Fruit fly (Drosophila melanogaster) whole organism, embryonic: Measurements from ENCODE around the gene CG43367.

Source experiments
- Atf6 ChIP-seq: fragments of 200-800 bp; sonication (Bioruptor generic); IDR thresholded peaks from 2 replicates; pipeline ENCODE4 v1.3.6; 2022; ENCODE audit warnings: missing biosample characterization, missing genetic modification characterization
- B-H1 ChIP-seq: fragments of 200-800 bp; sonication (Bioruptor generic); IDR thresholded peaks from 3 replicates; pipeline ENCODE4 v1.3.6; 2022; ENCODE audit warnings: missing biosample characterization, missing genetic modification characterization
- CG10209 ChIP-seq: fragments of 200-800 bp; sonication (Bioruptor generic); optimal IDR thresholded peaks from 3 replicates; lab custom pipeline; 2017; ENCODE audit warnings: missing biosample characterization, mild to moderate bottlenecking, missing genetic modification characterization, missing genetic modification reagents
- CG15269 ChIP-seq: fragments of 200-800 bp; sonication (Bioruptor generic); optimal IDR thresholded peaks from 2 replicates; lab custom pipeline; 2018; ENCODE audit warnings: missing biosample characterization, mild to moderate bottlenecking, missing genetic modification characterization, moderate library complexity
- CG16779 ChIP-seq: fragments of 200-800 bp; sonication (Bioruptor generic); IDR thresholded peaks from 2 replicates; pipeline ENCODE4 v1.3.6; 2022; ENCODE audit warnings: missing biosample characterization, missing genetic modification characterization
- CG18599 ChIP-seq: fragments of 200-800 bp; sonication (Bioruptor generic); optimal IDR thresholded peaks from 3 replicates; lab custom pipeline; 2017; ENCODE audit warnings: missing biosample characterization, missing genetic modification characterization, mild to moderate bottlenecking, moderate library complexity, missing genetic modification reagents
- CG30020 ChIP-seq: fragments of 200-800 bp; optimal IDR thresholded peaks from 2 replicates; lab custom pipeline; 2019; ENCODE audit warnings: missing biosample characterization, mild to moderate bottlenecking, missing genetic modification characterization, moderate library complexity
- CG3847 ChIP-seq: fragments of 200-800 bp; sonication (Bioruptor generic); IDR thresholded peaks from 2 replicates; pipeline ENCODE4 v1.3.6; 2022; ENCODE audit warnings: missing biosample characterization, missing genetic modification characterization
- CG43689 ChIP-seq: fragments of 200-800 bp; sonication (Bioruptor generic); IDR thresholded peaks from 2 replicates; pipeline ENCODE4 v1.3.6; 2022; ENCODE audit warnings: missing biosample characterization, missing genetic modification characterization
- CG5245 ChIP-seq: fragments of 200-800 bp; sonication (Bioruptor generic); optimal IDR thresholded peaks from 3 replicates; lab custom pipeline; 2016; ENCODE audit warnings: missing biosample characterization, missing genetic modification characterization
- CG8924 ChIP-seq: fragments of 200-800 bp; optimal IDR thresholded peaks from 3 replicates; lab custom pipeline; 2019; ENCODE audit warnings: missing biosample characterization, mild to moderate bottlenecking, missing genetic modification characterization, moderate library complexity
- D19B ChIP-seq: fragments of 200-800 bp; sonication (Bioruptor generic); optimal IDR thresholded peaks from 2 replicates; lab custom pipeline; 2017; ENCODE audit warnings: missing biosample characterization, mild to moderate bottlenecking, missing genetic modification characterization
- Dbx ChIP-seq: fragments of 200-800 bp; sonication (Bioruptor generic); IDR thresholded peaks from 3 replicates; pipeline ENCODE4 v1.3.6; 2022; ENCODE audit warnings: missing biosample characterization, missing genetic modification characterization
- Deaf1 ChIP-seq: fragments of 200-800 bp; optimal IDR thresholded peaks from 3 replicates; lab custom pipeline; 2019; ENCODE audit warnings: missing biosample characterization, mild to moderate bottlenecking, missing genetic modification characterization, moderate library complexity
- Dfd ChIP-seq, 2 experiments: fragments of >200 bp; optimal IDR thresholded peaks; 2 replicates each; lab custom pipeline; 2017; ENCODE audit warnings: missing biosample characterization in 2 of 2, missing genetic modification characterization in 2 of 2
- Dll ChIP-seq: fragments of 200-800 bp; sonication (Bioruptor generic); IDR thresholded peaks from 4 replicates; pipeline ENCODE4 v1.3.6; 2022; ENCODE audit warnings: missing biosample characterization, missing genetic modification characterization; ENCODE audit not compliant: partially characterized antibody
- Dp ChIP-seq: fragments of 200-800 bp; sonication (Bioruptor generic); optimal IDR thresholded peaks from 2 replicates; lab custom pipeline; 2018; ENCODE audit warnings: missing biosample characterization, mild to moderate bottlenecking, missing genetic modification characterization, moderate library complexity
- Eip74EF ChIP-seq, 2 experiments: fragments of 200-800 bp in 1 of 2; fragments of >200 bp in 1 of 2; sonication (Bioruptor generic) in 1 of 2; optimal IDR thresholded peaks; 2 replicates each; lab custom pipeline; 2017 to 2019; ENCODE audit warnings: missing biosample characterization in 2 of 2, missing genetic modification characterization in 2 of 2, mild to moderate bottlenecking in 1 of 2, moderate library complexity in 1 of 2
- HLH4C ChIP-seq: fragments of 200-800 bp; sonication (Bioruptor generic); IDR thresholded peaks from 3 replicates; pipeline ENCODE4 v1.3.6; 2022; ENCODE audit warnings: missing biosample characterization, missing genetic modification characterization; ENCODE audit not compliant: partially characterized antibody
- MESR4 ChIP-seq: fragments of 200-800 bp; sonication (Bioruptor generic); optimal IDR thresholded peaks from 2 replicates; lab custom pipeline; 2018; ENCODE audit warnings: missing biosample characterization, mild to moderate bottlenecking, missing genetic modification characterization, moderate library complexity
- NfI ChIP-seq: fragments of 200-800 bp; sonication (Bioruptor generic); optimal IDR thresholded peaks from 3 replicates; lab custom pipeline; 2018; ENCODE audit warnings: missing biosample characterization, mild to moderate bottlenecking, missing genetic modification characterization, moderate library complexity
- Ptx1 ChIP-seq: fragments of 200-800 bp; sonication (Bioruptor generic); IDR thresholded peaks from 2 replicates; pipeline ENCODE4 v1.3.6; 2022; ENCODE audit warnings: missing biosample characterization, missing genetic modification characterization
- Scr ChIP-seq: fragments of 200-800 bp; sonication (Bioruptor generic); IDR thresholded peaks from 2 replicates; pipeline ENCODE4 v1.3.6; 2022; ENCODE audit warnings: missing biosample characterization, missing genetic modification characterization; ENCODE audit not compliant: partially characterized antibody
- Sox100B ChIP-seq: fragments of 200-800 bp; sonication (Bioruptor generic); optimal IDR thresholded peaks from 3 replicates; lab custom pipeline; 2018; ENCODE audit warnings: missing biosample characterization, mild to moderate bottlenecking, missing genetic modification characterization
- Ssrp ChIP-seq: fragments of 200-800 bp; sonication (Bioruptor generic); optimal IDR thresholded peaks from 2 replicates; lab custom pipeline; 2018; ENCODE audit warnings: missing biosample characterization, mild to moderate bottlenecking, missing genetic modification characterization, moderate library complexity
- Xrp1 ChIP-seq: fragments of 200-800 bp; sonication (Bioruptor generic); IDR thresholded peaks from 2 replicates; pipeline ENCODE4 v1.3.6; 2022; ENCODE audit warnings: missing biosample characterization, missing genetic modification characterization
- aop ChIP-seq: fragments of 200-800 bp; sonication (Bioruptor generic); IDR thresholded peaks from 2 replicates; pipeline ENCODE4 v1.3.6; 2022; ENCODE audit warnings: missing biosample characterization, missing genetic modification characterization
- ato ChIP-seq: fragments of 200-800 bp; sonication (Bioruptor generic); IDR thresholded peaks from 2 replicates; pipeline ENCODE4 v1.3.6; 2022; ENCODE audit warnings: missing biosample characterization, missing genetic modification characterization; ENCODE audit not compliant: partially characterized antibody
- bab2 ChIP-seq: fragments of 200-800 bp; sonication (Bioruptor generic); optimal IDR thresholded peaks from 2 replicates; lab custom pipeline; 2016; ENCODE audit warnings: missing biosample characterization, missing genetic modification characterization
- bcd ChIP-seq: fragments of 200-800 bp; sonication (Bioruptor generic); optimal IDR thresholded peaks from 2 replicates; lab custom pipeline; 2017; ENCODE audit warnings: missing biosample characterization, mild to moderate bottlenecking, missing genetic modification characterization
- bowl ChIP-seq: fragments of 200-800 bp; sonication (Bioruptor generic); IDR thresholded peaks from 2 replicates; pipeline ENCODE4 v1.3.6; 2022; ENCODE audit warnings: missing biosample characterization, missing genetic modification characterization
- danr ChIP-seq: fragments of 200-800 bp; sonication (Bioruptor generic); IDR thresholded peaks from 2 replicates; pipeline ENCODE4 v1.3.6; 2022; ENCODE audit warnings: missing biosample characterization, missing genetic modification characterization
- dm ChIP-seq: fragments of 200-800 bp; sonication (Bioruptor generic); optimal IDR thresholded peaks from 3 replicates; lab custom pipeline; 2016; ENCODE audit warnings: missing biosample characterization, missing genetic modification characterization
- fd96Cb ChIP-seq: fragments of 200-800 bp; sonication (Bioruptor generic); optimal IDR thresholded peaks from 2 replicates; lab custom pipeline; 2018; ENCODE audit warnings: missing biosample characterization, mild to moderate bottlenecking, missing genetic modification characterization, moderate library complexity
- gce ChIP-seq: fragments of 200-800 bp; sonication (Bioruptor generic); IDR thresholded peaks from 3 replicates; pipeline ENCODE4 v1.3.6; 2022; ENCODE audit warnings: missing biosample characterization, missing genetic modification characterization
- gcm ChIP-seq: fragments of 200-800 bp; sonication (Bioruptor generic); optimal IDR thresholded peaks from 2 replicates; lab custom pipeline; 2019; ENCODE audit warnings: missing biosample characterization, mild to moderate bottlenecking, missing genetic modification characterization, moderate library complexity
- gsb-n ChIP-seq: fragments of 200-800 bp; sonication (Bioruptor generic); optimal IDR thresholded peaks from 3 replicates; lab custom pipeline; 2018; ENCODE audit warnings: missing biosample characterization, mild to moderate bottlenecking, missing genetic modification characterization
- nom ChIP-seq: fragments of 200-800 bp; sonication (Bioruptor generic); optimal IDR thresholded peaks from 2 replicates; lab custom pipeline; 2017; ENCODE audit warnings: missing biosample characterization, missing genetic modification characterization, mild to moderate bottlenecking, moderate library complexity, missing genetic modification reagents
- oc ChIP-seq: fragments of 200-800 bp; sonication (Bioruptor generic); optimal IDR thresholded peaks from 2 replicates; lab custom pipeline; 2018; ENCODE audit warnings: missing biosample characterization, mild to moderate bottlenecking, missing genetic modification characterization, moderate library complexity
- org-1 ChIP-seq: fragments of 200-800 bp; sonication (Bioruptor generic); optimal IDR thresholded peaks from 2 replicates; lab custom pipeline; 2017; ENCODE audit warnings: missing biosample characterization, missing genetic modification characterization
- phol ChIP-seq: fragments of 200-800 bp; sonication (Bioruptor generic); optimal IDR thresholded peaks from 3 replicates; lab custom pipeline; 2018; ENCODE audit warnings: missing biosample characterization, mild to moderate bottlenecking, missing genetic modification characterization, moderate library complexity
- sens-2 ChIP-seq: fragments of 200-800 bp; sonication (Bioruptor generic); IDR thresholded peaks from 2 replicates; pipeline ENCODE4 v1.3.6; 2022; ENCODE audit warnings: missing biosample characterization, missing genetic modification characterization
- seq ChIP-seq: fragments of 200-800 bp; sonication (Bioruptor generic); IDR thresholded peaks from 2 replicates; pipeline ENCODE4 v1.3.6; 2022; ENCODE audit warnings: missing biosample characterization, missing genetic modification characterization
- sug ChIP-seq: fragments of 200-800 bp; optimal IDR thresholded peaks from 2 replicates; lab custom pipeline; 2019; ENCODE audit warnings: missing biosample characterization, mild to moderate bottlenecking, missing genetic modification characterization, moderate library complexity
- usp ChIP-seq: fragments of >200 bp; optimal IDR thresholded peaks from 2 replicates; lab custom pipeline; 2017; ENCODE audit warnings: missing biosample characterization, missing genetic modification characterization
- vvl ChIP-seq: fragments of 200-800 bp; sonication (Bioruptor generic); IDR thresholded peaks from 2 replicates; pipeline ENCODE4 v1.3.6; 2022; ENCODE audit warnings: missing biosample characterization, missing genetic modification characterization
- wek ChIP-seq: fragments of 200-800 bp; sonication (Bioruptor generic); optimal IDR thresholded peaks from 3 replicates; lab custom pipeline; 2018; ENCODE audit warnings: missing biosample characterization, mild to moderate bottlenecking, missing genetic modification characterization, moderate library complexity
- zen ChIP-seq: fragments of 200-800 bp; sonication (Bioruptor generic); optimal IDR thresholded peaks from 3 replicates; lab custom pipeline; 2018; ENCODE audit warnings: missing biosample characterization, mild to moderate bottlenecking, missing genetic modification characterization, moderate library complexity
- zf30C ChIP-seq: fragments of 200-800 bp; sonication (Bioruptor generic); optimal IDR thresholded peaks from 3 replicates; lab custom pipeline; 2018; ENCODE audit warnings: missing biosample characterization, mild to moderate bottlenecking, missing genetic modification characterization

The CG43367 gene

dm6 chr3L:4232227-4232626, 38.4 kb downstream of the CG43367 start (continued):
- TF ChIP-seq zen (tag; lab: Kevin White, UChicago) (peak; percentile 9), Dp (no peak), Dfd (GFP tag; optimal IDR thresholded peaks at IDR 0.05; lab: Kevin White, UChicago) (no peak), Atf6 (GFP tag; lab: Robert Waterston, UW) (no peak), vvl (GFP tag; lab: Robert Waterston, UW) (peak; percentile 53; the same call in 1 of the 2 replicates), seq (GFP tag; lab: Robert Waterston, UW) (0 out of 2 replicates have a peak, but pooled peaks have one; percentile 15), Xrp1 (GFP tag; lab: Robert Waterston, UW) (peak; percentile 42; the same call in 1 of the 2 replicates), Scr (no peak), HLH4C (GFP tag; lab: Robert Waterston, UW) (no peak), ato (GFP tag; lab: Robert Waterston, UW) (no peak), Dll (GFP tag; lab: Robert Waterston, UW) (no peak), B-H1 (no peak), Eip74EF (GFP tag; optimal IDR thresholded peaks at IDR 0.05; lab: Kevin White, UChicago) (no peak), Deaf1 (tag; lab: Kevin White, UChicago) (peak; percentile 43), Ssrp (tag; lab: Kevin White, UChicago) (no peak), bab2 (GFP tag; lab: Kevin White, UChicago) (no peak), oc (tag; lab: Kevin White, UChicago) (peak; percentile 98), zf30C (peak; percentile 39)

dm6 chr3L:4232724-4233367, 39.1 kb downstream of the CG43367 start:
- TF ChIP-seq gcm (GFP tag; lab: Kevin White, UChicago): no peak
- TF ChIP-seq CG8924 (tag; lab: Kevin White, UChicago): peak; percentile 19
- TF ChIP-seq sug (tag; lab: Kevin White, UChicago): peak; percentile 91
- TF ChIP-seq CG3847: no peak
- no peak for TF ChIP-seq MESR4 (GFP tag; lab: Kevin White, UChicago)
- TF ChIP-seq CG16779: no peak
- TF ChIP-seq Scr: no peak
- TF ChIP-seq Dbx: no peak
- TF ChIP-seq CG15269 (tag; lab: Kevin White, UChicago): peak; percentile 9
- peak; percentile 52 for TF ChIP-seq phol (tag; lab: Kevin White, UChicago)
- peak; percentile 41 for TF ChIP-seq Sox100B (GFP tag; lab: Kevin White, UChicago)
- TF ChIP-seq dm (GFP tag; lab: Kevin White, UChicago): no peak
- no peak for TF ChIP-seq sens-2 (GFP tag; lab: Robert Waterston, UW)
- no peak for TF ChIP-seq bcd (GFP tag; lab: Kevin White, UChicago)
- no peak for TF ChIP-seq gce
- no peak for TF ChIP-seq CG43689 (GFP tag; lab: Robert Waterston, UW)
- no peak for TF ChIP-seq CG5245
- peak; percentile 21 for TF ChIP-seq CG10209 (GFP tag; lab: Kevin White, UChicago)
- TF ChIP-seq Deaf1 (tag; lab: Kevin White, UChicago): no peak
- peak; percentile 12 for TF ChIP-seq D19B (GFP tag; lab: Kevin White, UChicago)
- TF ChIP-seq aop (GFP tag; lab: Robert Waterston, UW): no peak
- TF ChIP-seq fd96Cb (tag; lab: Kevin White, UChicago): peak; percentile 51
- TF ChIP-seq bowl (GFP tag; lab: Robert Waterston, UW): no peak
- TF ChIP-seq NfI (GFP tag; lab: Kevin White, UChicago): no peak
- no peak for TF ChIP-seq usp
- TF ChIP-seq org-1: peak; percentile 2
- TF ChIP-seq danr: no peak
- no peak for TF ChIP-seq wek (GFP tag; lab: Kevin White, UChicago)
- peak; percentile 5 for TF ChIP-seq CG18599
- TF ChIP-seq nom (GFP tag; lab: Kevin White, UChicago): no peak
- TF ChIP-seq gsb-n (tag; lab: Kevin White, UChicago): peak; percentile 7
- TF ChIP-seq Ptx1 (GFP tag; lab: Robert Waterston, UW): no peak
- no peak for TF ChIP-seq CG30020 (tag; lab: Kevin White, UChicago)
